Worm (Caenorhabditis elegans) whole organism, young adult: ENCODE results near the gene ceh-54.
A peak's percentile ranks its signal among the peaks of the same experiment; 100 is the strongest.

Source experiments
- B0019.2 ChIP-seq: fragments of 200-800 bp; sonication (Bioruptor generic); conservative IDR thresholded peaks from 2 replicates; pipeline ENCODE4 v1.3.6; 2022; ENCODE audit warnings: missing genetic modification reagents, missing genetic modification characterization, missing compliant biosample characterization
- B0035.1 ChIP-seq: sonication (generic microtip); optimal IDR thresholded peaks from 2 replicates; lab custom pipeline; 2016; ENCODE audit warnings: missing genetic modification characterization, mild to moderate bottlenecking, missing compliant biosample characterization, missing genotype, missing genetic modification reagents
- B0261.1 ChIP-seq: sonication (generic microtip); optimal IDR thresholded peaks from 2 replicates; lab custom pipeline; 2016; ENCODE audit warnings: mild to moderate bottlenecking, missing genetic modification characterization, moderate library complexity, missing compliant biosample characterization
- C17E4.6 ChIP-seq: fragments of 200-800 bp; sonication (Bioruptor generic); IDR thresholded peaks from 2 replicates; pipeline ENCODE4 v1.3.6; 2022; ENCODE audit warnings: missing genetic modification reagents, missing genetic modification characterization, missing compliant biosample characterization
- F23B12.7 ChIP-seq: sonication (generic microtip); optimal IDR thresholded peaks from 2 replicates; lab custom pipeline; 2017; ENCODE audit warnings: missing genetic modification characterization, mild to moderate bottlenecking, missing compliant biosample characterization, antibody characterized with exemption, moderate library complexity; ENCODE audit not compliant: insufficient read depth
- F49E8.2 ChIP-seq: sonication (generic microtip); optimal IDR thresholded peaks from 3 replicates; lab custom pipeline; 2017; ENCODE audit warnings: missing genetic modification characterization, mild to moderate bottlenecking, missing compliant biosample characterization, antibody characterized with exemption, moderate library complexity; ENCODE audit not compliant: insufficient read depth
- K12H6.12 ChIP-seq: fragments of 200-800 bp; sonication (Bioruptor generic); optimal IDR thresholded peaks from 2 replicates; lab custom pipeline; 2018; ENCODE audit warnings: mild to moderate bottlenecking, missing genetic modification characterization, missing compliant biosample characterization
- Y53F4B.3 ChIP-seq: fragments of 200-800 bp; sonication (Bioruptor generic); IDR thresholded peaks from 2 replicates; pipeline ENCODE4 v1.3.6; 2022; ENCODE audit warnings: missing genetic modification reagents, missing genetic modification characterization, missing compliant biosample characterization
- Y56A3A.18 ChIP-seq: fragments of 200-800 bp; sonication (Bioruptor generic); IDR thresholded peaks from 2 replicates; pipeline ENCODE4 v1.3.6; 2022; ENCODE audit warnings: missing genetic modification reagents, missing genetic modification characterization, missing compliant biosample characterization
- Y79H2A.3 ChIP-seq: fragments of 200-800 bp; sonication (Bioruptor generic); conservative IDR thresholded peaks from 2 replicates; pipeline ENCODE4 v1.3.6; 2022; ENCODE audit warnings: missing genetic modification reagents, missing genetic modification characterization, missing compliant biosample characterization
- Y95B8A.8 ChIP-seq: fragments of 200-800 bp; sonication (Bioruptor generic); IDR thresholded peaks from 2 replicates; pipeline ENCODE4 v1.3.6; 2022; ENCODE audit warnings: missing genetic modification reagents, missing genetic modification characterization, missing compliant biosample characterization
- aptf-2 ChIP-seq: fragments of 200-800 bp; sonication (Bioruptor generic); conservative IDR thresholded peaks from 2 replicates; pipeline ENCODE4 v1.3.6; 2022; ENCODE audit warnings: missing genetic modification reagents, missing genetic modification characterization, missing compliant biosample characterization
- atf-7 ChIP-seq: sonication (generic microtip); optimal IDR thresholded peaks from 2 replicates; lab custom pipeline; 2017; ENCODE audit warnings: mild to moderate bottlenecking, missing genetic modification characterization, missing compliant biosample characterization
- attf-5 ChIP-seq: fragments of 200-800 bp; sonication (Bioruptor generic); optimal IDR thresholded peaks from 2 replicates; lab custom pipeline; 2018; ENCODE audit warnings: mild to moderate bottlenecking, missing genetic modification characterization, missing compliant biosample characterization
- bed-1 ChIP-seq: fragments of 200-800 bp; sonication (Bioruptor generic); IDR thresholded peaks from 2 replicates; pipeline ENCODE4 v1.3.6; 2022; ENCODE audit warnings: missing genetic modification reagents, missing genetic modification characterization, missing compliant biosample characterization
- cebp-2 ChIP-seq: fragments of 200-800 bp; sonication (Bioruptor generic); IDR thresholded peaks from 2 replicates; pipeline ENCODE4 v1.3.6; 2022; ENCODE audit warnings: missing genetic modification characterization, missing compliant biosample characterization
- ceh-58 ChIP-seq: fragments of 200-800 bp; sonication (Bioruptor generic); IDR thresholded peaks from 2 replicates; pipeline ENCODE4 v1.3.6; 2022; ENCODE audit warnings: missing genetic modification characterization, missing compliant biosample characterization
- ceh-79 ChIP-seq: sonication (generic microtip); optimal IDR thresholded peaks from 2 replicates; lab custom pipeline; 2017; ENCODE audit warnings: mild to moderate bottlenecking, missing genetic modification characterization, missing compliant biosample characterization
- chd-7 ChIP-seq: sonication (generic microtip); optimal IDR thresholded peaks from 2 replicates; lab custom pipeline; 2016; ENCODE audit warnings: mild to moderate bottlenecking, missing genetic modification characterization, moderate library complexity, missing compliant biosample characterization
- die-1 ChIP-seq: sonication (generic microtip); optimal IDR thresholded peaks from 2 replicates; lab custom pipeline; 2016; ENCODE audit warnings: missing genotype, mild to moderate bottlenecking, missing genetic modification characterization, missing compliant biosample characterization
- dpl-1 ChIP-seq: fragments of 150-350 bp; optimal IDR thresholded peaks from 2 replicates; lab custom pipeline; 2014; ENCODE audit warnings: missing biosample characterization, missing genetic modification reagents, missing genetic modification characterization
- egl-44 ChIP-seq: fragments of 200-800 bp; sonication (Bioruptor generic); IDR thresholded peaks from 2 replicates; pipeline ENCODE4 v1.3.6; 2022; ENCODE audit warnings: missing genetic modification reagents, missing genetic modification characterization, missing compliant biosample characterization
- ekl-4 ChIP-seq: fragments of 200-800 bp; sonication (Bioruptor generic); IDR thresholded peaks from 2 replicates; pipeline ENCODE4 v1.3.6; 2022; ENCODE audit warnings: missing genetic modification reagents, missing genetic modification characterization, missing compliant biosample characterization
- fkh-3 ChIP-seq: sonication (generic microtip); optimal IDR thresholded peaks from 2 replicates; lab custom pipeline; 2016; ENCODE audit warnings: mild to moderate bottlenecking, missing genetic modification characterization, missing compliant biosample characterization
- hmg-1.2 ChIP-seq: fragments of 200-800 bp; sonication (Bioruptor generic); IDR thresholded peaks from 2 replicates; pipeline ENCODE4 v1.3.6; 2022; ENCODE audit warnings: missing genetic modification reagents, missing genetic modification characterization, missing compliant biosample characterization
- hrde-1 ChIP-seq: sonication (generic microtip); optimal IDR thresholded peaks from 2 replicates; lab custom pipeline; 2016; ENCODE audit warnings: missing genetic modification characterization, mild to moderate bottlenecking, missing compliant biosample characterization, moderate library complexity, missing genotype, missing genetic modification reagents, borderline replicate concordance
- hsf-1 ChIP-seq: fragments of 200-800 bp; sonication (Bioruptor generic); IDR thresholded peaks from 2 replicates; pipeline ENCODE4 v1.3.6; 2022; ENCODE audit warnings: missing genetic modification reagents, missing genetic modification characterization, missing compliant biosample characterization
- lsl-1 ChIP-seq: fragments of 200-800 bp; sonication (Bioruptor generic); optimal IDR thresholded peaks from 2 replicates; lab custom pipeline; 2018; ENCODE audit warnings: mild to moderate bottlenecking, missing genetic modification characterization, moderate library complexity, missing compliant biosample characterization
- madf-6 ChIP-seq: fragments of 200-800 bp; sonication (Bioruptor generic); IDR thresholded peaks from 2 replicates; pipeline ENCODE4 v1.3.6; 2022; ENCODE audit warnings: missing genetic modification reagents, missing genetic modification characterization, missing compliant biosample characterization
- mcd-1 ChIP-seq: fragments of 200-800 bp; sonication (Bioruptor generic); IDR thresholded peaks from 2 replicates; pipeline ENCODE4 v1.3.6; 2022; ENCODE audit warnings: missing genetic modification reagents, missing genetic modification characterization, missing compliant biosample characterization
- mel-28 ChIP-seq: sonication (generic microtip); optimal IDR thresholded peaks from 2 replicates; lab custom pipeline; 2016; ENCODE audit warnings: borderline replicate concordance, mild to moderate bottlenecking, missing genetic modification characterization, missing compliant biosample characterization
- nfya-2 ChIP-seq: fragments of 200-800 bp; sonication (Bioruptor generic); IDR thresholded peaks from 2 replicates; pipeline ENCODE4 v1.3.6; 2022; ENCODE audit warnings: missing genetic modification reagents, missing genetic modification characterization, missing compliant biosample characterization
- nhr-120 ChIP-seq: fragments of 200-800 bp; sonication (Bioruptor generic); IDR thresholded peaks from 2 replicates; pipeline ENCODE4 v1.3.6; 2022; ENCODE audit warnings: missing genetic modification characterization, missing compliant biosample characterization
- nhr-27 ChIP-seq: fragments of 200-800 bp; sonication (Bioruptor generic); optimal IDR thresholded peaks from 2 replicates; lab custom pipeline; 2018; ENCODE audit warnings: mild to moderate bottlenecking, missing genetic modification characterization, moderate library complexity, missing compliant biosample characterization
- nhr-80 ChIP-seq: sonication (generic microtip); optimal IDR thresholded peaks from 2 replicates; lab custom pipeline; 2016; ENCODE audit warnings: missing genetic modification characterization, missing compliant biosample characterization
- nhr-90 ChIP-seq: sonication (generic microtip); optimal IDR thresholded peaks from 2 replicates; lab custom pipeline; 2016; ENCODE audit warnings: missing genotype, mild to moderate bottlenecking, missing genetic modification characterization, missing compliant biosample characterization
- pha-4 ChIP-seq: fragments of 150-350 bp; sonication (generic microtip); optimal IDR thresholded peaks from 2 replicates; lab custom pipeline; 2014; ENCODE audit warnings: missing biosample characterization, missing genetic modification reagents, missing genetic modification characterization
- rpc-1 ChIP-seq, 2 experiments: fragments of 150-350 bp in 1 of 2; sonication (generic microtip) in 1 of 2; optimal IDR thresholded peaks; 2 replicates each; lab custom pipeline; 2014 to 2018; ENCODE audit warnings: missing biosample characterization in 1 of 2, missing genetic modification characterization in 1 of 2, missing genetic modification reagents in 1 of 2, missing genotype in 1 of 2
- somi-1 ChIP-seq: fragments of 200-800 bp; sonication (Bioruptor generic); optimal IDR thresholded peaks from 2 replicates; lab custom pipeline; 2018; ENCODE audit warnings: mild to moderate bottlenecking, missing genetic modification characterization, missing compliant biosample characterization
- tbp1 ChIP-seq: fragments of 200-800 bp; sonication (Bioruptor generic); optimal IDR thresholded peaks from 2 replicates; lab custom pipeline; 2018; ENCODE audit warnings: mild to moderate bottlenecking, missing genetic modification characterization, missing compliant biosample characterization
- tlf-1 ChIP-seq: fragments of 200-800 bp; sonication (Bioruptor generic); optimal IDR thresholded peaks from 2 replicates; lab custom pipeline; 2018; ENCODE audit warnings: mild to moderate bottlenecking, missing genetic modification characterization, missing compliant biosample characterization
- zfh-2 ChIP-seq: fragments of 200-800 bp; sonication (Bioruptor generic); conservative IDR thresholded peaks from 2 replicates; pipeline ENCODE4 v1.3.6; 2022; ENCODE audit warnings: missing genetic modification reagents, missing genetic modification characterization, missing compliant biosample characterization
- ztf-18 ChIP-seq: sonication (generic microtip); optimal IDR thresholded peaks from 2 replicates; lab custom pipeline; 2016; ENCODE audit warnings: missing genotype, mild to moderate bottlenecking, missing genetic modification characterization, missing compliant biosample characterization
- ztf-25 ChIP-seq: fragments of 200-800 bp; sonication (Bioruptor generic); IDR thresholded peaks from 2 replicates; pipeline ENCODE4 v1.3.6; 2022; ENCODE audit warnings: missing genetic modification reagents, missing genetic modification characterization, missing compliant biosample characterization

Gene ceh-54

DNA sequence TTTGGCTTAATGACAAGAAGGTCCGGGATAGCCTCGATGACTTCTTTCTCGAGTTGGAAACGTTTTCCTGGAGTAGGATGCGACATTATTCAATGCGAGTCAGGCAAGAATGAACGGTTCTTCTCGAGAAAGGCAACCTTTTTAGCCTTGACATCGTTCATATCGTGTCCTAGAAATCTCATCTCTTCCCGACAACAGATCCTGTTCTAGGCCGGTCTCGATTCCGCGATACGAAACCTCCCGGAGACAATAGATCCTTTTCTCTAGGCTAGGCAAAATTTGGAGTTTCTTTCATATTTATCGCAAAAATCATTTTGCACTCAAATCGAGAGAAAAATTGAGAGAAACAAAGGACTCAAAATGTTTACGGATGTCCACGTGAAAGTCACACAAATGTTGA, 44.9 kb upstream of the ceh-54 start, which contains the start of gene rml-3:
Gene rml-3, minus strand, starts transcription at position 93 of the 400 bp plus-strand sequence.
- TF ChIP-seq mel-28 (tag; lab: Kevin White, UChicago) (no peak), somi-1 (GFP tag; lab: Kevin White, UChicago) (no peak), dpl-1 (GFP tag; lab: Kevin White, UChicago) (no peak), egl-44 (GFP tag; lab: Robert Waterston, UW) (no peak), zfh-2 (GFP tag; lab: Robert Waterston, UW) (no peak), rpc-1 (optimal IDR thresholded peaks at IDR 0.05; lab: Kevin White, UChicago) (no peak), rpc-1 (tag; optimal IDR thresholded peaks at IDR 0.05; lab: Kevin White, UChicago) (no peak), B0019.2 (no peak), madf-6 (GFP tag; lab: Robert Waterston, UW) (no peak), ceh-79 (tag; lab: Kevin White, UChicago) (no peak), hsf-1 (GFP tag; lab: Robert Waterston, UW) (no peak), Y53F4B.3 (GFP tag; lab: Robert Waterston, UW) (no peak), Y56A3A.18 (GFP tag; lab: Robert Waterston, UW) (no peak), die-1 (tag; lab: Kevin White, UChicago) (no peak)

DNA sequence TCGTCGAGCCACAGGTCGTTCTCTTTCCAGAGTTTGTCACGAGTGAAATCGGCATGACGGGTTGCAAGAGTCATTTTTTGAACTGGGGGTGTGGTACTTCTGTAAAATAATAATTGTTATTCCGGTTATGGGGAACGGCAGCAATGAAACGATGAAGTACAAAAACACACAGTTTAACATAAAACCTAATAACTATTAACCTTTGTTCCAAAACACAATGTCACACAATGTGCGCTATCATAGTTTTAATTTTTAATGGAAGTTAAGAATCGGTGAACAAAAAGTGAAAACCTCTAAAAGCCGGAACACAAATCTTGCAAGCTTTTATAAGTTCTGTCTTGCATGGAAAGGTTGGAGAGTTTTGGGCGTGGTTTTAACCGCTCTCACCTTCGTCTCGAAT, 41.4 kb upstream of the ceh-54 start, which contains the start of gene hsp-43:
Gene hsp-43, minus strand, starts transcription at position 101 of the 400 bp plus-strand sequence.
- TF ChIP-seq K12H6.12 (tag; lab: Kevin White, UChicago) (no peak), aptf-2 (GFP tag; lab: Robert Waterston, UW) (no peak), nhr-90 (no peak), nhr-80 (tag; lab: Kevin White, UChicago) (no peak)

DNA sequence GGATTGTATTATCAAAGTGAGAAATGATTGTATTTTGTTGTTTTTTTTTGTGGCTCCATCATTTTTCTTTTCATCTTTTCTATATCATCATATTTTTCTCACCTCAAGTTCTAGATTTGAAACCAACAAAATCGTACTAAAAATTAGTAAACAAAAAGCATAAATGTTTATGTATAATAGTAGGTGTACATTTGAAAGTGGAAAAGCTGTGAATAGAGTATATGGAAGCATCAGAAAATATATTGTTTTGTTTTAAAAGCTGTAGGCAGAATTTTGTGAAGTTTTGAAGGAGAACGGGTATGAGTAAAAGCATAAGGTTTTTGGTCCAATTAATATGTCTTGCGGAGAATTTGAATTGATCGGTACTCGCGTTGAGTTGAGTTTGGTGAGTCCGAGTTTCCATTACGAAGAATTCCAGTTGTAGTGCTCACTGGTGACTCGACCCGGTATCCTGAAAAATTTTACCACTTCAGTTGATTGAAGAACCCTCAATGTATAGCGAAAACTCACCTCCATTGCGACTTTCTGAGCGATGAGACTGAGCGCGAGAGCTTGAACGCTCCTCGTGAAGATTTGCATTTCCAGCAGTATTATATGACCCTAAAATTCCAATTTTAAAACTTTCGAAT, 39.1 kb upstream of the ceh-54 start, which contains the start of gene C14F11.4:
Gene C14F11.4, minus strand, starts transcription at position 51 of the 629 bp plus-strand sequence.
- TF ChIP-seq tlf-1 (GFP tag; lab: Kevin White, UChicago) (no peak), B0035.1 (no peak), ekl-4 (GFP tag; lab: Robert Waterston, UW) (0 out of 2 replicates have a peak, but pooled peaks have one; percentile 34), hmg-1.2 (0 out of 2 replicates have a peak, but pooled peaks have one; percentile 7), hrde-1 (no peak), Y79H2A.3 (GFP tag; lab: Robert Waterston, UW) (no peak), B0261.1 (tag; lab: Kevin White, UChicago) (no peak), mcd-1 (GFP tag; lab: Robert Waterston, UW) (0 out of 2 replicates have a peak, but pooled peaks have one; percentile 12), madf-6 (GFP tag; lab: Robert Waterston, UW) (no peak), ceh-58 (GFP tag; lab: Robert Waterston, UW) (no peak), F23B12.7 (tag; lab: Kevin White, UChicago) (no peak), nhr-120 (GFP tag; lab: Robert Waterston, UW) (0 out of 2 replicates have a peak, but pooled peaks have one; percentile 62), egl-44 (GFP tag; lab: Robert Waterston, UW) (no peak), nhr-27 (tag; lab: Kevin White, UChicago) (no peak), tbp1 (GFP tag; lab: Kevin White, UChicago) (no peak), fkh-3 (tag; lab: Kevin White, UChicago) (no peak), pha-4 (no peak), chd-7 (tag; lab: Kevin White, UChicago) (no peak), C17E4.6 (no peak), attf-5 (GFP tag; lab: Kevin White, UChicago) (no peak), ztf-25 (GFP tag; lab: Robert Waterston, UW) (no peak), ztf-18 (tag; lab: Kevin White, UChicago) (no peak), F49E8.2 (tag; lab: Kevin White, UChicago) (no peak), lsl-1 (no peak), cebp-2 (GFP tag; lab: Robert Waterston, UW) (no peak), nfya-2 (GFP tag; lab: Robert Waterston, UW) (no peak), atf-7 (tag; lab: Kevin White, UChicago) (no peak), Y95B8A.8 (GFP tag; lab: Robert Waterston, UW) (no peak), bed-1 (GFP tag; lab: Robert Waterston, UW) (no peak)
